Worm (Caenorhabditis elegans) whole organism, mixed stage, embryonic: ENCODE results near the gene ltah-1.2.

Experiments used
- blmp-1 ChIP-seq: fragments of 150-350 bp; optimal IDR thresholded peaks from 2 replicates; lab custom pipeline; 2014; ENCODE audit warnings: missing biosample characterization, missing genetic modification characterization
- ceh-43 ChIP-seq: fragments of 200-800 bp; sonication (Bioruptor generic); optimal IDR thresholded peaks from 2 replicates; lab custom pipeline; 2018; ENCODE audit warnings: mild to moderate bottlenecking, missing genetic modification characterization, moderate library complexity, missing compliant biosample characterization
- lsy-2 ChIP-seq: fragments of 150-350 bp; optimal IDR thresholded peaks from 2 replicates; lab custom pipeline; 2014; ENCODE audit warnings: missing biosample characterization, missing genetic modification characterization
- nhr-12 ChIP-seq: fragments of 150-350 bp; optimal IDR thresholded peaks from 2 replicates; lab custom pipeline; 2014; ENCODE audit warnings: missing biosample characterization, missing genetic modification characterization
- nhr-237 ChIP-seq: fragments of 150-350 bp; optimal IDR thresholded peaks from 2 replicates; lab custom pipeline; 2014; ENCODE audit warnings: missing biosample characterization, missing genetic modification characterization
- unc-39 ChIP-seq: fragments of 150-350 bp; optimal IDR thresholded peaks from 2 replicates; lab custom pipeline; 2014; ENCODE audit warnings: missing biosample characterization, missing genetic modification characterization
- ztf-11 ChIP-seq: fragments of 150-350 bp; optimal IDR thresholded peaks from 2 replicates; lab custom pipeline; 2014; ENCODE audit warnings: missing biosample characterization, missing genetic modification characterization

ce11 chrIV:3647551-3647950 is 34.7 kb upstream of the ltah-1.2 start:
- no peak for TF ChIP-seq nhr-12 (tag; lab: Kevin White, UChicago)
- TF ChIP-seq blmp-1 (tag; lab: Kevin White, UChicago): no peak
- no peak for TF ChIP-seq nhr-237
- no peak for TF ChIP-seq lsy-2
- TF ChIP-seq ceh-43 (GFP tag; lab: Kevin White, UChicago): no peak
- TF ChIP-seq ztf-11: no peak
- no peak for TF ChIP-seq unc-39 (tag; lab: Kevin White, UChicago)
